Fruit fly (Drosophila melanogaster) whole organism, embryonic: ENCODE data around the gene LanB1.
A peak's percentile ranks its signal among the peaks of the same experiment; 100 is the strongest.

ENCODE experiments used
- Ada2b ChIP-seq: fragments of 200-800 bp; sonication (Bioruptor generic); IDR thresholded peaks from 2 replicates; pipeline ENCODE4 v1.3.6; 2022; ENCODE audit warnings: missing biosample characterization, missing genetic modification characterization
- B-H2 ChIP-seq: fragments of 200-800 bp; sonication (Bioruptor generic); optimal IDR thresholded peaks from 2 replicates; lab custom pipeline; 2018; ENCODE audit warnings: missing biosample characterization, mild to moderate bottlenecking, missing genetic modification characterization
- CG11560 ChIP-seq: fragments of 200-800 bp; sonication (Bioruptor generic); IDR thresholded peaks from 3 replicates; pipeline ENCODE4 v1.3.6; 2022; ENCODE audit warnings: missing biosample characterization, missing genetic modification characterization
- CG15269 ChIP-seq: fragments of 200-800 bp; sonication (Bioruptor generic); optimal IDR thresholded peaks from 2 replicates; lab custom pipeline; 2018; ENCODE audit warnings: missing biosample characterization, mild to moderate bottlenecking, missing genetic modification characterization, moderate library complexity
- CG16863 ChIP-seq: fragments of 200-800 bp; sonication (Bioruptor generic); optimal IDR thresholded peaks from 3 replicates; lab custom pipeline; 2016; ENCODE audit warnings: missing biosample characterization, missing genetic modification characterization
- CG17361 ChIP-seq: fragments of 200-800 bp; sonication (Bioruptor generic); IDR thresholded peaks from 3 replicates; pipeline ENCODE4 v1.3.6; 2022; ENCODE audit warnings: missing biosample characterization, missing genetic modification characterization
- CG17829 ChIP-seq: fragments of 200-800 bp; optimal IDR thresholded peaks from 2 replicates; lab custom pipeline; 2019; ENCODE audit warnings: missing biosample characterization, mild to moderate bottlenecking, missing genetic modification characterization, moderate library complexity
- CG17912 ChIP-seq: fragments of 200-800 bp; sonication (Bioruptor generic); optimal IDR thresholded peaks from 2 replicates; lab custom pipeline; 2018; ENCODE audit warnings: missing biosample characterization, mild to moderate bottlenecking, missing genetic modification characterization
- CG18599 ChIP-seq: fragments of 200-800 bp; sonication (Bioruptor generic); optimal IDR thresholded peaks from 3 replicates; lab custom pipeline; 2017; ENCODE audit warnings: missing biosample characterization, missing genetic modification characterization, mild to moderate bottlenecking, moderate library complexity, missing genetic modification reagents
- CG2116 ChIP-seq: fragments of 200-800 bp; sonication (Bioruptor generic); optimal IDR thresholded peaks from 3 replicates; lab custom pipeline; 2018; ENCODE audit warnings: missing biosample characterization, mild to moderate bottlenecking, missing genetic modification characterization
- CG2120 ChIP-seq: fragments of 200-800 bp; sonication (Bioruptor generic); optimal IDR thresholded peaks from 3 replicates; lab custom pipeline; 2016; ENCODE audit warnings: missing biosample characterization, missing genetic modification characterization
- CG32532 ChIP-seq: fragments of 200-800 bp; sonication (Bioruptor generic); IDR thresholded peaks from 2 replicates; pipeline ENCODE4 v1.3.6; 2022; ENCODE audit warnings: missing biosample characterization, missing genetic modification characterization
- CG32772 ChIP-seq: fragments of 200-800 bp; sonication (Bioruptor generic); IDR thresholded peaks from 2 replicates; pipeline ENCODE4 v1.3.6; 2022; ENCODE audit warnings: missing biosample characterization, missing genetic modification characterization
- CG3407 ChIP-seq: fragments of 200-800 bp; sonication (Bioruptor generic); optimal IDR thresholded peaks from 2 replicates; lab custom pipeline; 2018; ENCODE audit warnings: missing biosample characterization, mild to moderate bottlenecking, missing genetic modification characterization
- CG3847 ChIP-seq: fragments of 200-800 bp; sonication (Bioruptor generic); IDR thresholded peaks from 2 replicates; pipeline ENCODE4 v1.3.6; 2022; ENCODE audit warnings: missing biosample characterization, missing genetic modification characterization
- CG6689 ChIP-seq: fragments of 200-800 bp; sonication (Bioruptor generic); IDR thresholded peaks from 2 replicates; pipeline ENCODE4 v1.3.6; 2022; ENCODE audit warnings: missing biosample characterization, missing genetic modification characterization
- CG7271 ChIP-seq: fragments of 200-800 bp; sonication (Bioruptor generic); optimal IDR thresholded peaks from 2 replicates; lab custom pipeline; 2018; ENCODE audit warnings: missing biosample characterization, mild to moderate bottlenecking, missing genetic modification characterization, moderate library complexity
- CG7372 ChIP-seq: fragments of 200-800 bp; sonication (Bioruptor generic); IDR thresholded peaks from 2 replicates; pipeline ENCODE4 v1.3.6; 2022; ENCODE audit warnings: missing biosample characterization, missing genetic modification characterization
- CG7928 ChIP-seq: fragments of 200-800 bp; sonication (Bioruptor generic); optimal IDR thresholded peaks from 2 replicates; lab custom pipeline; 2017; ENCODE audit warnings: missing biosample characterization, mild to moderate bottlenecking, missing genetic modification characterization
- CG8089 ChIP-seq: fragments of 200-800 bp; sonication (Bioruptor generic); optimal IDR thresholded peaks from 3 replicates; lab custom pipeline; 2016; ENCODE audit warnings: missing biosample characterization, missing genetic modification characterization
- CG9215 ChIP-seq: fragments of 200-800 bp; sonication (Bioruptor generic); IDR thresholded peaks from 2 replicates; pipeline ENCODE4 v1.3.6; 2022; ENCODE audit warnings: missing biosample characterization, missing genetic modification characterization
- CG9932 ChIP-seq: fragments of 200-800 bp; sonication (Bioruptor generic); IDR thresholded peaks from 2 replicates; pipeline ENCODE4 v1.3.6; 2022; ENCODE audit warnings: missing biosample characterization, missing genetic modification characterization
- Dfd ChIP-seq, 2 experiments: fragments of >200 bp; optimal IDR thresholded peaks; 2 replicates each; lab custom pipeline; 2017; ENCODE audit warnings: missing biosample characterization in 2 of 2, missing genetic modification characterization in 2 of 2
- Dref ChIP-seq: fragments of 200-800 bp; sonication (Bioruptor generic); IDR thresholded peaks from 2 replicates; pipeline ENCODE4 v1.3.6; 2022; ENCODE audit warnings: missing biosample characterization, missing genetic modification characterization
- Eip74EF ChIP-seq, 2 experiments: fragments of 200-800 bp in 1 of 2; fragments of >200 bp in 1 of 2; sonication (Bioruptor generic) in 1 of 2; optimal IDR thresholded peaks; 2 replicates each; lab custom pipeline; 2017 to 2019; ENCODE audit warnings: missing biosample characterization in 2 of 2, missing genetic modification characterization in 2 of 2, mild to moderate bottlenecking in 1 of 2, moderate library complexity in 1 of 2
- Elba2 ChIP-seq: fragments of 200-800 bp; sonication (Bioruptor generic); optimal IDR thresholded peaks from 3 replicates; lab custom pipeline; 2016; ENCODE audit warnings: missing biosample characterization, missing genetic modification characterization
- GATAe ChIP-seq: fragments of 200-800 bp; sonication (Bioruptor generic); conservative IDR thresholded peaks from 2 replicates; pipeline ENCODE4 v1.3.6; 2022; ENCODE audit warnings: missing biosample characterization, missing genetic modification characterization
- Hand ChIP-seq: fragments of 200-800 bp; sonication (Bioruptor generic); optimal IDR thresholded peaks from 2 replicates; lab custom pipeline; 2017; ENCODE audit warnings: mild to moderate bottlenecking, missing biosample characterization, missing genetic modification reagents, missing genetic modification characterization
- Med ChIP-seq: fragments of 200-800 bp; sonication (Bioruptor generic); peaks from one replicate; lab custom pipeline; 2016; ENCODE audit warnings: missing biosample characterization, missing genetic modification characterization, mild to moderate bottlenecking, inconsistent platforms, moderate library complexity
- Oli ChIP-seq: fragments of 200-800 bp; sonication (Bioruptor generic); optimal IDR thresholded peaks from 2 replicates; lab custom pipeline; 2018; ENCODE audit warnings: missing biosample characterization, mild to moderate bottlenecking, missing genetic modification characterization, moderate library complexity
- Pdp1 ChIP-seq, 2 experiments: fragments of 200-800 bp; sonication (Bioruptor generic); optimal IDR thresholded peaks; 3 replicates each; lab custom pipeline; 2016; ENCODE audit warnings: missing biosample characterization in 2 of 2, missing genetic modification characterization in 2 of 2, mild to moderate bottlenecking in 1 of 2, moderate library complexity in 1 of 2
- Ptx1 ChIP-seq: fragments of 200-800 bp; sonication (Bioruptor generic); IDR thresholded peaks from 2 replicates; pipeline ENCODE4 v1.3.6; 2022; ENCODE audit warnings: missing biosample characterization, missing genetic modification characterization
- Rfx ChIP-seq: fragments of 200-800 bp; sonication (Bioruptor generic); IDR thresholded peaks from 2 replicates; pipeline ENCODE4 v1.3.6; 2022; ENCODE audit warnings: missing biosample characterization, missing genetic modification characterization
- ara ChIP-seq: fragments of 200-800 bp; sonication (Bioruptor generic); IDR thresholded peaks from 2 replicates; pipeline ENCODE4 v1.3.6; 2022; ENCODE audit warnings: missing biosample characterization, missing genetic modification characterization
- cas ChIP-seq: fragments of 200-800 bp; sonication (Bioruptor generic); IDR thresholded peaks from 2 replicates; pipeline ENCODE4 v1.3.6; 2022; ENCODE audit warnings: missing biosample characterization, missing genetic modification characterization
- dmrt99B ChIP-seq: fragments of 200-800 bp; sonication (Bioruptor generic); optimal IDR thresholded peaks from 2 replicates; lab custom pipeline; 2018; ENCODE audit warnings: missing biosample characterization, mild to moderate bottlenecking, missing genetic modification characterization, moderate library complexity
- fu2 ChIP-seq: fragments of 200-800 bp; sonication (Bioruptor generic); optimal IDR thresholded peaks from 2 replicates; lab custom pipeline; 2016; ENCODE audit warnings: missing biosample characterization, missing genetic modification characterization
- gce ChIP-seq: fragments of 200-800 bp; sonication (Bioruptor generic); IDR thresholded peaks from 3 replicates; pipeline ENCODE4 v1.3.6; 2022; ENCODE audit warnings: missing biosample characterization, missing genetic modification characterization
- gem ChIP-seq: fragments of 200-800 bp; sonication (Bioruptor generic); optimal IDR thresholded peaks from 2 replicates; lab custom pipeline; 2019; ENCODE audit warnings: missing biosample characterization, mild to moderate bottlenecking, missing genetic modification characterization, moderate library complexity
- grau ChIP-seq: fragments of 200-800 bp; optimal IDR thresholded peaks from 3 replicates; lab custom pipeline; 2019; ENCODE audit warnings: missing biosample characterization, mild to moderate bottlenecking, missing genetic modification characterization, moderate library complexity
- h ChIP-seq: fragments of >200 bp; optimal IDR thresholded peaks from 2 replicates; lab custom pipeline; 2017
- klu ChIP-seq: fragments of 200-800 bp; sonication (Bioruptor generic); IDR thresholded peaks from 2 replicates; pipeline ENCODE4 v1.3.6; 2022; ENCODE audit warnings: missing biosample characterization, missing genetic modification characterization
- mld ChIP-seq: fragments of 200-800 bp; sonication (Bioruptor generic); IDR thresholded peaks from 3 replicates; pipeline ENCODE4 v1.3.6; 2022; ENCODE audit warnings: missing biosample characterization, missing genetic modification characterization; ENCODE audit not compliant: partially characterized antibody
- nerfin-2 ChIP-seq: fragments of 200-800 bp; sonication (Bioruptor generic); IDR thresholded peaks from 2 replicates; pipeline ENCODE4 v1.3.6; 2022; ENCODE audit warnings: missing biosample characterization, missing genetic modification characterization; ENCODE audit not compliant: partially characterized antibody
- pfk ChIP-seq: fragments of 200-800 bp; sonication (Bioruptor generic); optimal IDR thresholded peaks from 2 replicates; lab custom pipeline; 2018; ENCODE audit warnings: missing biosample characterization, mild to moderate bottlenecking, missing genetic modification characterization, moderate library complexity
- psq ChIP-seq: fragments of 200-800 bp; sonication (Bioruptor generic); optimal IDR thresholded peaks from 2 replicates; lab custom pipeline; 2017; ENCODE audit warnings: missing biosample characterization, missing genetic modification characterization
- pum ChIP-seq: fragments of 200-800 bp; sonication (Bioruptor generic); optimal IDR thresholded peaks from 2 replicates; lab custom pipeline; 2016; ENCODE audit warnings: missing biosample characterization, missing genetic modification characterization
- run ChIP-seq: fragments of 200-800 bp; sonication (Bioruptor generic); optimal IDR thresholded peaks from 3 replicates; lab custom pipeline; 2018; ENCODE audit warnings: missing biosample characterization, mild to moderate bottlenecking, missing genetic modification characterization
- sima ChIP-seq: fragments of 200-800 bp; sonication (Bioruptor generic); optimal IDR thresholded peaks from 2 replicates; lab custom pipeline; 2016; ENCODE audit warnings: missing biosample characterization, missing genetic modification characterization
- slbo ChIP-seq: fragments of 200-800 bp; sonication (Bioruptor generic); IDR thresholded peaks from 2 replicates; pipeline ENCODE4 v1.3.6; 2022; ENCODE audit warnings: missing biosample characterization, missing genetic modification characterization
- sna ChIP-seq: fragments of 200-800 bp; sonication (Bioruptor generic); IDR thresholded peaks from 2 replicates; pipeline ENCODE4 v1.3.6; 2022; ENCODE audit warnings: missing biosample characterization, missing genetic modification characterization; ENCODE audit not compliant: partially characterized antibody
- stc ChIP-seq: fragments of 200-800 bp; sonication (Bioruptor generic); IDR thresholded peaks from 2 replicates; pipeline ENCODE4 v1.3.6; 2022; ENCODE audit warnings: missing biosample characterization, missing genetic modification characterization
- trh ChIP-seq: fragments of 200-800 bp; sonication (Bioruptor generic); optimal IDR thresholded peaks from 2 replicates; lab custom pipeline; 2016; ENCODE audit warnings: missing biosample characterization, missing genetic modification characterization

The LanB1 gene

DNA sequence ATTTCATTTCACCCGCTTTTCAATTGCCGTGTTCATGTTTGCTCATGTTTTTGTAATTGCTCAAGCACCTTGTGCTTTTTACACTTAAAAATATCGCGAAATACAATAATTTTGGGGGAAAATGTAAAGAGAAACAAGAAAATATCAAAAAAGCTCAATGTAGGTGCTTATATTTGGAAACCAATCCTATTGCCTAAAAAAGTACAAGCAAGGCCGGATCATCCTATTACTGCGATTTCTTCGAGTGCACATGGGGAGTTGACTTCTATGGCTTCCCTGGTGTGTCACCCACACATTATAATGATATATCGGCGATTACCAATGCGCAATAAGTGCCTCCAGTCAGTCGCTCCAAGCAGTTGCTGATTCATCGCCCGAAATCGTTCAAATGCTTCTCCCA is 30.0 kb downstream of the LanB1 start (continued):
- TF ChIP-seq CG3847 (GFP tag; lab: Robert Waterston, UW) (no peak), CG32532 (GFP tag; lab: Robert Waterston, UW) (0 out of 2 replicates have a peak, but pooled peaks have one; percentile 8), CG17829 (tag; lab: Kevin White, UChicago) (no peak), h (no peak), Hand (GFP tag; lab: Kevin White, UChicago) (no peak), nerfin-2 (GFP tag; lab: Robert Waterston, UW) (no peak), CG7372 (GFP tag; lab: Robert Waterston, UW) (no peak), CG3407 (GFP tag; lab: Kevin White, UChicago) (no peak), CG15269 (tag; lab: Kevin White, UChicago) (peak; percentile 29), mld (no peak), CG7928 (GFP tag; lab: Kevin White, UChicago) (no peak), CG32772 (GFP tag; lab: Robert Waterston, UW) (0 out of 2 replicates have a peak, but pooled peaks have one; percentile 15), ara (GFP tag; lab: Robert Waterston, UW) (no peak), CG6689 (GFP tag; lab: Robert Waterston, UW) (0 out of 2 replicates have a peak, but pooled peaks have one; percentile 16), Med (GFP tag; lab: Kevin White, UChicago) (peak; percentile 72), pum (GFP tag; lab: Kevin White, UChicago) (no peak), CG17912 (no peak), Ada2b (GFP tag; lab: Robert Waterston, UW) (no peak), CG9932 (GFP tag; lab: Robert Waterston, UW) (no peak), CG11560 (tag; lab: Robert Waterston, UW) (no peak), Ptx1 (GFP tag; lab: Robert Waterston, UW) (0 out of 2 replicates have a peak, but pooled peaks have one; percentile 30), fu2 (GFP tag; lab: Kevin White, UChicago) (no peak), gem (tag; lab: Kevin White, UChicago) (peak; percentile 24), slbo (GFP tag; lab: Robert Waterston, UW) (peak; percentile 44), CG2116 (no peak), run (tag; lab: Kevin White, UChicago) (no peak), CG17361 (GFP tag; lab: Robert Waterston, UW) (no peak), cas (GFP tag; lab: Robert Waterston, UW) (no peak), grau (tag; lab: Kevin White, UChicago) (peak; percentile 12), pfk (GFP tag; lab: Kevin White, UChicago) (no peak), sima (GFP tag; lab: Kevin White, UChicago) (no peak), B-H2 (no peak), CG2120 (peak; percentile 2), dmrt99B (tag; lab: Kevin White, UChicago) (peak; percentile 4), Oli (tag; lab: Kevin White, UChicago) (no peak), trh (no peak), sna (GFP tag; lab: Robert Waterston, UW) (no peak), Rfx (GFP tag; lab: Robert Waterston, UW) (peak; percentile 34; the same call in 1 of the 2 replicates), CG7271 (no peak), Eip74EF (GFP tag; optimal IDR thresholded peaks at IDR 0.05; lab: Kevin White, UChicago) (no peak), CG18599 (GFP tag; lab: Kevin White, UChicago) (peak; percentile 7)

DNA sequence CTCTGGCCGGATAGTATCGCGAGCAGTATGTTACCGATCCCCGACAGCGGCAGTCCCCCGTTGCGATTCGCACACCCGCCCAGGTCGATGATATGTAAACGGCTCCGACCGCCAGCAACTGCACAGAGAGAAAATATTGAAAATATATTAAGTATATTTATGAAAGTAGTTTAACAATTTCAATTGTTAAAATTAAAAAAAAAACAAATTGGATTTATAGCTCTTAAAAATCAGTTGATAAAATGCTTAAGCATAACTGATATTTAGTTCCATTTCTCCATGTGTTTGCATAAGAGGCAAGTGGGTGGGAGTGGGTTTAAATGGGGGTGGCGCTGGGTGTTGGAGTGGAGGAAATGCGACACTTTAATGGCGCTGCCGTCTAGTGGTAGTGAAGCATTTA is 38.2 kb downstream of the LanB1 start:
- TF ChIP-seq Hand (GFP tag; lab: Kevin White, UChicago) = peak; percentile 7
- TF ChIP-seq Elba2 = no peak
- TF ChIP-seq CG8089 (GFP tag; lab: Kevin White, UChicago) = no peak
- TF ChIP-seq CG6689 (GFP tag; lab: Robert Waterston, UW) = peak; percentile 22; the same call in 1 of the 2 replicates
- no peak for TF ChIP-seq GATAe (GFP tag; lab: Robert Waterston, UW)
- no peak for TF ChIP-seq Pdp1 (GFP tag; optimal IDR thresholded peaks at IDR 0.05; lab: Kevin White, UChicago)
- TF ChIP-seq gce (GFP tag; lab: Robert Waterston, UW) = no peak
- TF ChIP-seq CG9215 (GFP tag; lab: Robert Waterston, UW) = peak; percentile 27; the same call in 1 of the 2 replicates
- TF ChIP-seq klu (GFP tag; lab: Robert Waterston, UW) = 0 out of 2 replicates have a peak, but pooled peaks have one; percentile 10
- TF ChIP-seq Dfd (GFP tag; optimal IDR thresholded peaks at IDR 0.05; lab: Kevin White, UChicago) = no peak
- no peak for TF ChIP-seq Dref (GFP tag; lab: Robert Waterston, UW)
- TF ChIP-seq stc (GFP tag; lab: Robert Waterston, UW) = no peak
- TF ChIP-seq CG16863 (GFP tag; lab: Kevin White, UChicago) = no peak
- TF ChIP-seq psq (GFP tag; lab: Kevin White, UChicago) = no peak
